Fruit fly (Drosophila melanogaster): ENCODE results near the gene Grip.
A peak's percentile ranks its signal among the peaks of the same experiment; 100 is the strongest.

Grip gene

dm6 chrX:5980883-5981282 is 14.8 kb downstream of the Grip start (continued):
- TF ChIP-seq CG4282 (GFP tag; optimal IDR thresholded peaks at IDR 0.05): no peak
- TF ChIP-seq CG11695 (GFP tag; IDR thresholded peaks at IDR 0.05): peak; percentile 87
- peak; percentile 55 for TF ChIP-seq Bteb2 (GFP tag; optimal IDR thresholded peaks at IDR 0.05)
- TF ChIP-seq CoRest (tag; optimal IDR thresholded peaks at IDR 0.05): peak; percentile 75
- peak; percentile 22 for TF ChIP-seq gcm (GFP tag; optimal IDR thresholded peaks at IDR 0.05)
- peak; percentile 83 for TF ChIP-seq Atf6 (GFP tag; IDR thresholded peaks at IDR 0.05)
- TF ChIP-seq CG14965 (GFP tag; optimal IDR thresholded peaks at IDR 0.05; ENCODE audit: borderline replicate concordance): no peak
- TF ChIP-seq hkb (optimal IDR thresholded peaks at IDR 0.05): no peak
- peak; percentile 85 for TF ChIP-seq hkb (GFP tag; IDR thresholded peaks at IDR 0.05)
- no peak for TF ChIP-seq repo (GFP tag; optimal IDR thresholded peaks at IDR 0.05)
- no peak for TF ChIP-seq HLH4C (GFP tag; IDR thresholded peaks at IDR 0.05; ENCODE audit: partially characterized antibody)
- TF ChIP-seq Meics (GFP tag; optimal IDR thresholded peaks at IDR 0.05): peak; percentile 85
- peak; percentile 57 for TF ChIP-seq Deaf1 (tag; optimal IDR thresholded peaks at IDR 0.05)
- TF ChIP-seq MESR4 (GFP tag; optimal IDR thresholded peaks at IDR 0.05): no peak
- TF ChIP-seq tin (GFP tag; optimal IDR thresholded peaks at IDR 0.05): peak; percentile 51
- peak; percentile 74; the same call in 2 of the 3 replicates for TF ChIP-seq ken (GFP tag; IDR thresholded peaks at IDR 0.05)
- peak; percentile 58 for TF ChIP-seq fd96Cb (tag; optimal IDR thresholded peaks at IDR 0.05)
- peak; percentile 70 for TF ChIP-seq Xbp1 (GFP tag; optimal IDR thresholded peaks at IDR 0.05)
- TF ChIP-seq D (optimal IDR thresholded peaks at IDR 0.05): no peak
- peak; percentile 47 for TF ChIP-seq D (GFP tag; optimal IDR thresholded peaks at IDR 0.05)
- TF ChIP-seq crol (GFP tag; IDR thresholded peaks at IDR 0.05): peak; percentile 65
- no peak for TF ChIP-seq kni (GFP tag; optimal IDR thresholded peaks at IDR 0.05)
- peak; percentile 87 for TF ChIP-seq CG2120 (GFP tag; optimal IDR thresholded peaks at IDR 0.05)
- TF ChIP-seq CG6854 (GFP tag; optimal IDR thresholded peaks at IDR 0.05): peak; percentile 77
- TF ChIP-seq Atf3 (GFP tag; optimal IDR thresholded peaks at IDR 0.05): peak; percentile 9
- TF ChIP-seq zen2 (GFP tag; IDR thresholded peaks at IDR 0.05; ENCODE audit: partially characterized antibody): no peak
- no peak for TF ChIP-seq Bdp1 (GFP tag; optimal IDR thresholded peaks at IDR 0.05)
- TF ChIP-seq Fer3 (tag; optimal IDR thresholded peaks at IDR 0.05): peak; percentile 79
- peak; percentile 45 for TF ChIP-seq Mad (GFP tag; optimal IDR thresholded peaks at IDR 0.05)
- peak; percentile 88 for TF ChIP-seq CG2678 (tag; optimal IDR thresholded peaks at IDR 0.05)
- TF ChIP-seq gcm2 (GFP tag; optimal IDR thresholded peaks at IDR 0.05): peak; percentile 34
- peak; percentile 56 for TF ChIP-seq CG10654 (GFP tag; optimal IDR thresholded peaks at IDR 0.05)
- TF ChIP-seq pzg (GFP tag; optimal IDR thresholded peaks at IDR 0.05): no peak
- no peak for TF ChIP-seq bbx (GFP tag; IDR thresholded peaks at IDR 0.05; ENCODE audit: partially characterized antibody)
- peak; percentile 44 for TF ChIP-seq MTF-1 (GFP tag; optimal IDR thresholded peaks at IDR 0.05; ENCODE audit: borderline replicate concordance)
- peak; percentile 79 for TF ChIP-seq NFAT (GFP tag; IDR thresholded peaks at IDR 0.05)
- no peak for TF ChIP-seq yki (optimal IDR thresholded peaks at IDR 0.05)
- peak; percentile 55 for TF ChIP-seq CG6765 (GFP tag; optimal IDR thresholded peaks at IDR 0.05)
- TF ChIP-seq ERR (GFP tag; optimal IDR thresholded peaks at IDR 0.05): peak; percentile 38
- no peak for TF ChIP-seq NC2α (GFP tag; optimal IDR thresholded peaks at IDR 0.05)
- no peak for TF ChIP-seq CG7271 (tag; optimal IDR thresholded peaks at IDR 0.05)
- peak; percentile 47 for TF ChIP-seq CG4854 (GFP tag; optimal IDR thresholded peaks at IDR 0.05)
- TF ChIP-seq stc (GFP tag; IDR thresholded peaks at IDR 0.05): peak; percentile 82
- 0 out of 2 replicates have a peak, but pooled peaks have one; percentile 67 for TF ChIP-seq CG16779 (GFP tag; IDR thresholded peaks at IDR 0.05)
- TF ChIP-seq Med (GFP tag): peak; percentile 94
- TF ChIP-seq CG17612 (GFP tag; IDR thresholded peaks at IDR 0.05): peak; percentile 53; the same call in 1 of the 2 replicates
- TF ChIP-seq zfh2 (GFP tag; optimal IDR thresholded peaks at IDR 0.05): peak; percentile 55
- TF ChIP-seq CG18599 (GFP tag; optimal IDR thresholded peaks at IDR 0.05): peak; percentile 84
- peak; percentile 86 for TF ChIP-seq CG9932 (GFP tag; IDR thresholded peaks at IDR 0.05)
- peak; percentile 78 for TF ChIP-seq CG34422 (GFP tag; IDR thresholded peaks at IDR 0.05)
- TF ChIP-seq h (optimal IDR thresholded peaks at IDR 0.05): no peak
- peak; percentile 44; the same call in 1 of the 2 replicates for TF ChIP-seq CG6272 (GFP tag; IDR thresholded peaks at IDR 0.05)
